Worm (Caenorhabditis elegans): ENCODE data around the gene ced-4.

- TF ChIP-seq C34F6.9 (tag; optimal IDR thresholded peaks at IDR 0.05) (no peak), aly-2 (tag; optimal IDR thresholded peaks at IDR 0.05) (no peak), egl-27 (tag; optimal IDR thresholded peaks at IDR 0.05) (no peak), skn-1 (tag; optimal IDR thresholded peaks at IDR 0.05) (no peak), lin-13 (GFP tag; optimal IDR thresholded peaks at IDR 0.05) (no peak), nhr-25 (tag; optimal IDR thresholded peaks at IDR 0.05) (no peak), elt-1 (tag; optimal IDR thresholded peaks at IDR 0.05) (no peak), fos-1 (tag; optimal IDR thresholded peaks at IDR 0.05) (peak; percentile 24), nhr-23 (tag; optimal IDR thresholded peaks at IDR 0.05) (no peak), ceh-82 (tag; optimal IDR thresholded peaks at IDR 0.05) (no peak)
These were observed 29.8 kb downstream of the ced-4 start for ce11 chrIII:4881955-4882354.
